Worm (Caenorhabditis elegans) whole organism, L3 larva: Measurements from ENCODE around the gene M163.5.

Source experiments
- eor-1 ChIP-seq, 2 experiments: fragments of 150-350 bp; optimal IDR thresholded peaks; 2 replicates each; lab custom pipeline; 2014 to 2018; ENCODE audit warnings: missing biosample characterization in 2 of 2, missing genetic modification characterization in 2 of 2
- nhr-12 ChIP-seq: fragments of 150-350 bp; optimal IDR thresholded peaks from 2 replicates; lab custom pipeline; 2014; ENCODE audit warnings: missing biosample characterization, missing genetic modification characterization
- nhr-237 ChIP-seq: fragments of 150-350 bp; optimal IDR thresholded peaks from 2 replicates; lab custom pipeline; 2014; ENCODE audit warnings: missing biosample characterization, missing genetic modification characterization
- nhr-28 ChIP-seq: fragments of 150-350 bp; optimal IDR thresholded peaks from 2 replicates; lab custom pipeline; 2014; ENCODE audit warnings: missing biosample characterization, missing genetic modification characterization
- tbx-2 ChIP-seq: sonication (generic microtip); optimal IDR thresholded peaks from 2 replicates; lab custom pipeline; 2016; ENCODE audit warnings: mild to moderate bottlenecking, missing genetic modification characterization, missing compliant biosample characterization

- TF ChIP-seq nhr-12 (tag; lab: Kevin White, UChicago) (no peak), nhr-28 (tag; lab: Kevin White, UChicago) (no peak), nhr-237 (tag; lab: Kevin White, UChicago) (no peak), eor-1 (tag; optimal IDR thresholded peaks at IDR 0.05; lab: Kevin White, UChicago) (no peak), tbx-2 (tag; lab: Kevin White, UChicago) (peak; percentile 68)
These were observed 2.9 kb downstream of the M163.5 start for ce11 chrX:14476625-14477257.
